Fruit fly (Drosophila melanogaster): Measurements from ENCODE around the gene CG9886.

dm6 chr2L:2425652-2426192, 5.1 kb downstream of the CG9886 start:
- TF ChIP-seq CG1620 (GFP tag; optimal IDR thresholded peaks at IDR 0.05) (no peak), cnc (optimal IDR thresholded peaks at IDR 0.05) (no peak), bab1 (GFP tag; optimal IDR thresholded peaks at IDR 0.05) (no peak), cic (GFP tag; optimal IDR thresholded peaks at IDR 0.05) (no peak), CG33017 (tag; optimal IDR thresholded peaks at IDR 0.05) (no peak)

Data from whole organism, adult.